Fruit fly (Drosophila melanogaster): ENCODE results near the gene Mat89Ba.

DNA sequence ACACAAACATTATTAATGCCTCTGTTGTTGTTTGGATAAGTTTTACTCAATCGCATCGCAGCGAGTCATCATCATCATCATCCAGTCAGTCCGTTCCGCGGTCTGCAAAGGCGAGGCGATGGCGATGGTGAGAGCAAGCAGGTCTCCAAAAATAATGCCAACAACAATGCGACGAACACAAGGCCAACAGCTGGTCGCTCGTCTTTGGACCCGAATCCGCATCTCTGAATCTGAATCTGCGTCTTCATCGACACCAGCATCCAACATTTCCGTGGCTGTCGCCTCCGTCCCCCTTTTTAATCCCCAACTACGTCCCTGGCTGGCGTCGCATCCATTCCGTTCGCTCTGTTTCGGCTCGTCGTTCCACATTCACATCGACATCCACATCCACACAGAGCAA is 37.9 kb downstream of the Mat89Ba start:
- no peak for TF ChIP-seq az2 (GFP tag; optimal IDR thresholded peaks at IDR 0.05)
- TF ChIP-seq D19B (GFP tag; optimal IDR thresholded peaks at IDR 0.05) = no peak
- no peak for TF ChIP-seq cato (GFP tag; optimal IDR thresholded peaks at IDR 0.05; ENCODE audit: borderline replicate concordance)
- no peak for TF ChIP-seq ssp (GFP tag; IDR thresholded peaks at IDR 0.05)
- no peak for TF ChIP-seq CG8478 (optimal IDR thresholded peaks at IDR 0.05)
- TF ChIP-seq CG2199 (GFP tag; IDR thresholded peaks at IDR 0.05) = no peak
- no peak for TF ChIP-seq eve (GFP tag; optimal IDR thresholded peaks at IDR 0.05)
- TF ChIP-seq amos (GFP tag; IDR thresholded peaks at IDR 0.05; ENCODE audit: partially characterized antibody) = no peak
- TF ChIP-seq H2.0 (GFP tag; IDR thresholded peaks at IDR 0.05) = no peak
- no peak for TF ChIP-seq Max (GFP tag; optimal IDR thresholded peaks at IDR 0.05)
- TF ChIP-seq row (GFP tag; IDR thresholded peaks at IDR 0.05) = no peak
- TF ChIP-seq br (optimal IDR thresholded peaks at IDR 0.05) = no peak
- TF ChIP-seq Asciz (GFP tag; optimal IDR thresholded peaks at IDR 0.05) = no peak
